Worm (Caenorhabditis elegans): ENCODE measurements around the gene T07A5.1.
"Not testable (repeated sequence)": the region's sequence is repeated elsewhere in the genome, so short reads cannot be mapped to it uniquely, and the experiment has no call there.

The T07A5.1 gene

DNA sequence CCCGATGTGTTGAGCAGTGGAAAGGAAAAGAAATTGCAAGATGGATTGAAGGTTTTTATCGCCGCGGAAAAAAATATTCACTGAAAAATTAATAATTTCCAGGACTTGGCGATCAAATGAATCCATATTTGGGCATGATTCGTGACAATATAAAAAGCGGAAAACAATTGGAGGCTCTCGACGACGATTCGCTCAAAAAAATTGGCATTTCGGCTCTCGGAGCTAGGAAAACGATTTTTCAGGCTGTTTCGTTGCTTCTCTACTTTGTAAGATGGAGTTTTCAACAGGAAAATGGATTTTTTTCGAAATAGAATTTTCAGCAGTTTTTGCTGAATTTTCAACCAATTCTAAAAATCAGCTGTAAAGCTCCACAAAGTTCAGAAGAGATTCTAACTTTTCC lies 34.2 kb downstream of the T07A5.1 start:
- TF ChIP-seq scrt-1 (GFP tag; IDR thresholded peaks at IDR 0.05) (no peak), ceh-36 (tag; optimal IDR thresholded peaks at IDR 0.05) (no peak), ama-1 (optimal IDR thresholded peaks at IDR 0.05) (no peak), ceh-13 (GFP tag; optimal IDR thresholded peaks at IDR 0.05) (no peak), pes-1 (GFP tag; IDR thresholded peaks at IDR 0.05) (no peak), tbx-11 (GFP tag; IDR thresholded peaks at IDR 0.05) (no peak), aly-1 (tag; optimal IDR thresholded peaks at IDR 0.05) (no peak), F13C5.2 (tag; optimal IDR thresholded peaks at IDR 0.05) (no peak), hnd-1 (tag; optimal IDR thresholded peaks at IDR 0.05) (no peak), B0310.2 (tag; optimal IDR thresholded peaks at IDR 0.05) (no peak), tbx-37 (GFP tag; conservative IDR thresholded peaks at IDR 0.05) (no peak), tra-4 (tag; optimal IDR thresholded peaks at IDR 0.05) (no peak), hmbx-1 (tag; optimal IDR thresholded peaks at IDR 0.05) (no peak), flt-1 (GFP tag; IDR thresholded peaks at IDR 0.05) (no peak)

DNA sequence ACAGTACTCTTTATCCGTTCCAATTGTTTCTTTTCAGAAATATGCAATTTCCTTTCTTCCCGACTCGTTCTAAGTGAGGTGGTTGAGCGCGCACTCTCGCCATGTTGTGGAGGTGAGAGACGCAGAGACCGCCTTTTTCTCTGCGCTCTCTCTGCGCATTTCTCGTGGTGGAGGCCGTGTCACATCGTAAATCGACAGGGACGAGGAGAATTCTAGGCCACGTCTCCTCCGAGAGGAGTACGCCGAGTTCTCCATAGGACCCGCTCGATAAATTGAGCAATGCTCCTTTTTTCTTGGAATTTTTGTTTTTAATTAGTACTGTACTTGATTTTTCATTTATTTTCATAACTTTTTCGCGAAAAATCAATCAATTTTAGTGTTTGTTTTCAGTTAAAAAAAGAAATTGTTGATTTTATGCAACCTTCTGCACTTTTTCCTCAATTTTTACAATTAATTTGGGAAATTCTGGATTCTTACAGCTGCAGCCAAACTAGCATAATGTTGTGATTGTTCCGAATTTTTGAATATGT lies 35.2 kb downstream of the T07A5.1 start, which contains the start of gene cnk-1:
Gene cnk-1 (plus strand): TSS at position 480 of the 530 bp plus-strand sequence.
- TF ChIP-seq pes-1 (GFP tag; IDR thresholded peaks at IDR 0.05), result peak; percentile 82
- no peak for TF ChIP-seq hmbx-1 (tag; optimal IDR thresholded peaks at IDR 0.05)
- peak; percentile 63; the same call in 1 of the 2 replicates for TF ChIP-seq scrt-1 (GFP tag; IDR thresholded peaks at IDR 0.05)
- peak; percentile 77 for TF ChIP-seq tbx-37 (GFP tag; conservative IDR thresholded peaks at IDR 0.05)
- TF ChIP-seq hmg-4 (GFP tag; optimal IDR thresholded peaks at IDR 0.05), result peak; percentile 3
- 0 out of 2 replicates have a peak, but pooled peaks have one; percentile 34 for TF ChIP-seq tbx-11 (GFP tag; IDR thresholded peaks at IDR 0.05)
- TF ChIP-seq flt-1 (GFP tag; IDR thresholded peaks at IDR 0.05), result peak; percentile 55; the same call in 1 of the 2 replicates
- no peak for TF ChIP-seq ceh-13 (GFP tag; optimal IDR thresholded peaks at IDR 0.05)
- no peak for TF ChIP-seq ceh-36 (tag; optimal IDR thresholded peaks at IDR 0.05)
- 0 out of 2 replicates have a peak, but pooled peaks have one; percentile 54 for TF ChIP-seq sea-1 (GFP tag; conservative IDR thresholded peaks at IDR 0.05)
- no peak for TF ChIP-seq aly-1 (tag; optimal IDR thresholded peaks at IDR 0.05)
- peak; percentile 49 for TF ChIP-seq F13C5.2 (tag; optimal IDR thresholded peaks at IDR 0.05)
- TF ChIP-seq B0310.2 (tag; optimal IDR thresholded peaks at IDR 0.05), result no peak

DNA sequence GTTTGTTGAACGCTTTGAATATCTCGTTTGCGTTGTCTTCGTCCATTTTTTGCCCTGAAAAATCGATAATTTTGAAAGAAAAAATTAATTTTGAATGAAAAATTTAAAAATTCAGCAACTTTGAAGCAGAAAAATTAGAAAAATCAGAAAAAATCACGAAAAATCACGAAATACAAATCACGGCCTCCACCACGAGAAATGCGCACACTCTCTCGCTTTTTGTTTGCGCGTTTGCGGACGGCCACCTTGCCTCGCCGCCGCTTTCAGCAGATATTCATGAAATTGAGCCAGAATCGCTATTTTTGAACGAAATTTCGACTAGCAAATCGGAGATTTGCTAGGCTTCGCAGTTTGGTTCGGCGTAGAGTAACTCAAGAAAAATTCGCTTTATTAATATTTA lies 39.2 kb downstream of the T07A5.1 start, which contains the start of gene inpp-4B:
Gene inpp-4B (minus strand): TSS at position 54 of the 400 bp plus-strand sequence.
- TF ChIP-seq hmg-4 (GFP tag; optimal IDR thresholded peaks at IDR 0.05); hmbx-1 (tag; optimal IDR thresholded peaks at IDR 0.05); F13C5.2 (tag; optimal IDR thresholded peaks at IDR 0.05): not testable (repeated sequence)

DNA sequence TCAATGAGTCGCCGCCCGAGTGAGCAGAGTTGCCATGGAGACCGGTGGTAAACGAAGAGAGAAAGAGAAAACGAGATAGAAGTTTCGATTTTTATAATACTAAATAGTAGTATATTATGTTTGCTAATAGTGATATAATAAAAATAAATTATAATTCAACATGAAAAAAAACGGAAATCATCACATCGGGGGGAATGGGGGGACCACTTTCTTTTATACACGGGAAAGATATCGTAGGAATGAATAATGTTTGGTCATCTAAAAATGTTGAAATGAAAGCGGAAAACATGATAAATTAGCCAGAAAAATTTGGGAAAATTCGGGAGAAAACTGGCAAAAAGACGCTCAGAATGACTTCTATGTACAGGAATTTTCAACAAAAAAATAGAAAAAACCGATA lies 44.3 kb downstream of the T07A5.1 start, which contains the start of gene bbs-5:
Gene bbs-5 (minus strand): TSS at position 101 of the 400 bp plus-strand sequence.
- no peak for TF ChIP-seq B0310.2 (tag; optimal IDR thresholded peaks at IDR 0.05)
- no peak for TF ChIP-seq tra-4 (tag; optimal IDR thresholded peaks at IDR 0.05)

DNA sequence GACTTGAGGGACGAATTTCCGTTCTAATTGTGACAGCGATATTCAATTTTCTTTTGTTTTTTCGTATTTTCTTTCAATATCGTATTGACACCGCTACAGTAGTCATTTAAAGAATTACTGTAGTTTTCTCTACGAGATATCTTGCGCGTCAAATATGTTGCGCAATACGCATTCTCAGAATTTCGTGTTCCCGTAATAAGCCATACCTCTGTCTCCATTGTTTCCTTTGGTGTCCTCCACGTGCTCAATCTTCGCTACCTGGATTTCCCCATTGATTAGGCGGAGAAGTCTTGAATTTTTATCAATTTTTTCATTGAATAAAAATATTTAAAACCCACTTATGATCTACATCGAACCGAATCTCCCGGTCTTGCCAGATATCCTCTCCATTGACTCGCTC lies 44.7 kb downstream of the T07A5.1 start:
- TF ChIP-seq tra-4 (tag; optimal IDR thresholded peaks at IDR 0.05), result no peak
- TF ChIP-seq sea-1 (GFP tag; conservative IDR thresholded peaks at IDR 0.05), result no peak
- TF ChIP-seq ets-7 (tag; optimal IDR thresholded peaks at IDR 0.05), result no peak
- no peak for TF ChIP-seq tbx-11 (GFP tag; IDR thresholded peaks at IDR 0.05)
- no peak for TF ChIP-seq ceh-36 (tag; optimal IDR thresholded peaks at IDR 0.05)
- TF ChIP-seq B0310.2 (tag; optimal IDR thresholded peaks at IDR 0.05), result no peak
- no peak for TF ChIP-seq scrt-1 (GFP tag; IDR thresholded peaks at IDR 0.05)
- TF ChIP-seq F13C5.2 (tag; optimal IDR thresholded peaks at IDR 0.05), result no peak
- no peak for TF ChIP-seq aly-1 (tag; optimal IDR thresholded peaks at IDR 0.05)
- TF ChIP-seq hmbx-1 (tag; optimal IDR thresholded peaks at IDR 0.05), result no peak
- TF ChIP-seq ama-1 (optimal IDR thresholded peaks at IDR 0.05), result no peak
- no peak for TF ChIP-seq ceh-13 (GFP tag; optimal IDR thresholded peaks at IDR 0.05)
- no peak for TF ChIP-seq flt-1 (GFP tag; IDR thresholded peaks at IDR 0.05)
- no peak for TF ChIP-seq hmg-4 (GFP tag; optimal IDR thresholded peaks at IDR 0.05)

DNA sequence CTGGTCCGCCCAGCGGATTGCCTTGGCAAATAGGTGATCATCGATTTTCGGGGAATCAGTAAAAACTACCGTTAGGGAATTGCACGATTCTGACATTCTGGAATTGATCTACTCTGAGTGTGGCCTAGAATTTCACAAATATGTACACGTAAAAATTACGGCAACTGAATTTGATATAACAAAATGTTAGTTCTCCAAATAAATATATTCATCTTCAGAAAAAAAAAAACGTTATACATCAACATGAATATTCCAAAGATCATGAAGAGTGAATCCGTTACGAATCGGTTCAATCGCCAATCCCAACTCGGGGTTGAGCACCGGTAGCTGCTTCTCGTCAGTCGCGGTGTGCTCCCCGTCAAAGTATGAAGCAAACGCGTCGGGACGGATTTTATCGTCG lies 47.4 kb downstream of the T07A5.1 start, which contains the start of gene rip-1:
Gene rip-1 (minus strand): TSS at position 101 of the 400 bp plus-strand sequence.
- TF ChIP-seq tra-4 (tag; optimal IDR thresholded peaks at IDR 0.05) (no peak), ama-1 (optimal IDR thresholded peaks at IDR 0.05) (no peak), B0310.2 (tag; optimal IDR thresholded peaks at IDR 0.05) (no peak), sea-1 (GFP tag; conservative IDR thresholded peaks at IDR 0.05) (no peak), flt-1 (GFP tag; IDR thresholded peaks at IDR 0.05) (no peak), hmbx-1 (tag; optimal IDR thresholded peaks at IDR 0.05) (no peak), pes-1 (GFP tag; IDR thresholded peaks at IDR 0.05) (no peak)

DNA sequence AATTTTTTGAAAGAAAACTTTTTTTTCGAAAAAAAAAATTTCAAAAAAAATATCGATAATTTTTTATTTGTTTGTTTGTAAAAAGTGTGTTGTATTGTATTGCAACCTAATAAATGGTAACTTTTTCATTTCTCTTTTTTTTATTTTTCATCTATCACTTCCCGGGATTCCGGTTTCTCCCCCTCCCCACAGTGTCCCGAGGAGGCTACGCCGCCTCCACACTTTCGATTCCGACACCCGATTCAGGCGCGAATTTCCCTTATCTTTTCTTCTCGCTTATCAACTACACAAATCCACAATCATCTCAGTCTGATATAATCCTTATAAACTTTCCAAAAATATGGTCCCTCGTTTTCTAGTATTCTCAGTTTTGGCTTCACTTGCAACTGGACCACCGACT lies 51.4 kb downstream of the T07A5.1 start, which contains the start of gene R01H10.4:
Gene R01H10.4 (plus strand): TSS at position 236 of the 400 bp plus-strand sequence.
- TF ChIP-seq hmg-4 (GFP tag; optimal IDR thresholded peaks at IDR 0.05) (no peak), pes-1 (GFP tag; IDR thresholded peaks at IDR 0.05) (no peak), ets-7 (tag; optimal IDR thresholded peaks at IDR 0.05) (no peak), hmbx-1 (tag; optimal IDR thresholded peaks at IDR 0.05) (no peak), tra-4 (tag; optimal IDR thresholded peaks at IDR 0.05) (no peak), scrt-1 (GFP tag; IDR thresholded peaks at IDR 0.05) (no peak), tbx-11 (GFP tag; IDR thresholded peaks at IDR 0.05) (no peak), B0310.2 (tag; optimal IDR thresholded peaks at IDR 0.05) (no peak), ceh-13 (GFP tag; optimal IDR thresholded peaks at IDR 0.05) (no peak), hnd-1 (tag; optimal IDR thresholded peaks at IDR 0.05) (no peak)
